Fruit fly (Drosophila melanogaster): Measurements from ENCODE around the gene Ama.

dm6 chr3R:6755454-6755853 lies 6.9 kb upstream of the Ama start:
- TF ChIP-seq lola (GFP tag; optimal IDR thresholded peaks at IDR 0.05): no peak
- no peak for TF ChIP-seq Hnf4 (GFP tag; optimal IDR thresholded peaks at IDR 0.05)
- no peak for TF ChIP-seq Mio (GFP tag; optimal IDR thresholded peaks at IDR 0.05)
- TF ChIP-seq Dfd (GFP tag; optimal IDR thresholded peaks at IDR 0.05): no peak
- TF ChIP-seq Myc (optimal IDR thresholded peaks at IDR 0.05): no peak
- no peak for TF ChIP-seq CrebA (GFP tag; optimal IDR thresholded peaks at IDR 0.05; ENCODE audit: borderline replicate concordance)
- no peak for TF ChIP-seq fru (GFP tag; optimal IDR thresholded peaks at IDR 0.05)
- TF ChIP-seq tai (GFP tag; optimal IDR thresholded peaks at IDR 0.05): no peak

Data from whole organism, wandering third instar larva.